Worm (Caenorhabditis elegans) whole organism, L4 larva: Measurements from ENCODE around the gene T05A8.7.

ENCODE experiments used
- T20F7.1 ChIP-seq: fragments of 200-800 bp; sonication (Bioruptor generic); optimal IDR thresholded peaks from 2 replicates; lab custom pipeline; 2018; ENCODE audit warnings: mild to moderate bottlenecking, missing genetic modification characterization, missing compliant biosample characterization
- T26A8.4 ChIP-seq: fragments of 200-800 bp; sonication (Bioruptor generic); IDR thresholded peaks from 2 replicates; pipeline ENCODE4 v1.3.6; 2022; ENCODE audit warnings: missing genetic modification characterization, missing compliant biosample characterization
- Y105C5A.15 ChIP-seq: fragments of 200-800 bp; sonication (Bioruptor generic); IDR thresholded peaks from 2 replicates; pipeline ENCODE4 v1.3.6; 2022; ENCODE audit warnings: missing genetic modification characterization, missing compliant biosample characterization
- Y48G9A.11 ChIP-seq: fragments of 200-800 bp; sonication (Bioruptor generic); IDR thresholded peaks from 2 replicates; pipeline ENCODE4 v1.3.6; 2022; ENCODE audit warnings: missing genetic modification reagents, missing genetic modification characterization, missing compliant biosample characterization
- Y75B8A.6 ChIP-seq: fragments of 200-800 bp; sonication (Bioruptor generic); IDR thresholded peaks from 2 replicates; pipeline ENCODE4 v1.3.6; 2022; ENCODE audit warnings: missing genetic modification reagents, missing genetic modification characterization, missing compliant biosample characterization
- ZK546.5 ChIP-seq, 2 experiments: sonication (generic microtip); optimal IDR thresholded peaks; 2 replicates each; lab custom pipeline; 2017; ENCODE audit warnings: missing biosample characterization in 2 of 2, missing genetic modification characterization in 2 of 2
- aha-1 ChIP-seq: fragments of 150-350 bp; peaks from one replicate; lab custom pipeline; 2014; ENCODE audit warnings: missing biosample characterization, missing genetic modification characterization
- aly-2 ChIP-seq: sonication (generic microtip); optimal IDR thresholded peaks from 2 replicates; lab custom pipeline; 2018; ENCODE audit warnings: missing biosample characterization, missing genetic modification characterization
- ceh-20 ChIP-seq: fragments of 200-800 bp; sonication (Bioruptor generic); IDR thresholded peaks from 2 replicates; pipeline ENCODE4 v1.3.6; 2022; ENCODE audit warnings: missing genetic modification reagents, missing genetic modification characterization, missing compliant biosample characterization
- ceh-32 ChIP-seq: sonication (generic microtip); optimal IDR thresholded peaks from 2 replicates; lab custom pipeline; 2016; ENCODE audit warnings: mild to moderate bottlenecking, missing genetic modification characterization, missing compliant biosample characterization; ENCODE audit not compliant: poor library complexity
- ces-1 ChIP-seq: fragments of 150-350 bp; sonication (generic microtip); optimal IDR thresholded peaks from 4 replicates; lab custom pipeline; 2014; ENCODE audit warnings: missing biosample characterization, missing genetic modification reagents, missing genetic modification characterization
- dmd-6 ChIP-seq: fragments of 200-800 bp; sonication (Bioruptor generic); IDR thresholded peaks from 2 replicates; pipeline ENCODE4 v1.3.6; 2022; ENCODE audit warnings: missing genetic modification reagents, missing genetic modification characterization, missing compliant biosample characterization
- dmd-9 ChIP-seq: fragments of 200-800 bp; sonication (Bioruptor generic); IDR thresholded peaks from 2 replicates; pipeline ENCODE4 v1.3.6; 2022; ENCODE audit warnings: missing genetic modification reagents, missing genetic modification characterization, missing compliant biosample characterization
- egl-27 ChIP-seq: sonication (generic microtip); optimal IDR thresholded peaks from 3 replicates; lab custom pipeline; 2017; ENCODE audit warnings: missing biosample characterization, missing genetic modification reagents, missing genetic modification characterization
- fkh-10 ChIP-seq: fragments of 150-350 bp; optimal IDR thresholded peaks from 2 replicates; lab custom pipeline; 2014; ENCODE audit warnings: missing biosample characterization, missing genetic modification reagents, missing genetic modification characterization
- hif-1 ChIP-seq, 2 experiments: sonication (generic microtip); optimal IDR thresholded peaks; 2 replicates each; lab custom pipeline; 2016 to 2017; ENCODE audit warnings: missing compliant biosample characterization in 2 of 2, missing genetic modification characterization in 2 of 2, missing genetic modification reagents in 2 of 2, missing genotype in 2 of 2, mild to moderate bottlenecking in 1 of 2
- hlh-11 ChIP-seq: fragments of 200-800 bp; sonication (Bioruptor generic); optimal IDR thresholded peaks from 2 replicates; lab custom pipeline; 2018; ENCODE audit warnings: mild to moderate bottlenecking, missing genetic modification characterization, missing compliant biosample characterization
- lim-7 ChIP-seq: fragments of 200-800 bp; sonication (Bioruptor generic); IDR thresholded peaks from 2 replicates; pipeline ENCODE4 v1.3.6; 2022; ENCODE audit warnings: missing genetic modification characterization, missing compliant biosample characterization
- lin-13 ChIP-seq: fragments of 150-350 bp; optimal IDR thresholded peaks from 2 replicates; lab custom pipeline; 2014; ENCODE audit warnings: missing biosample characterization, missing genetic modification reagents, missing genetic modification characterization
- lin-29 ChIP-seq: fragments of 200-800 bp; sonication (Bioruptor generic); IDR thresholded peaks from 2 replicates; pipeline ENCODE4 v1.3.6; 2022; ENCODE audit warnings: missing genetic modification reagents, missing genetic modification characterization, missing compliant biosample characterization
- lsy-2 ChIP-seq, 2 experiments: fragments of 150-350 bp in 1 of 2; sonication (generic microtip) in 1 of 2; optimal IDR thresholded peaks; 2 replicates each; lab custom pipeline; 2014 to 2017; ENCODE audit warnings: missing biosample characterization in 2 of 2, missing genetic modification characterization in 2 of 2
- madf-9 ChIP-seq: fragments of 200-800 bp; sonication (Bioruptor generic); conservative IDR thresholded peaks from 2 replicates; pipeline ENCODE4 v1.3.6; 2022; ENCODE audit warnings: missing genetic modification reagents, missing genetic modification characterization, missing compliant biosample characterization
- mdl-1 ChIP-seq, 2 experiments: fragments of 150-350 bp in 1 of 2; sonication (generic microtip) in 1 of 2; optimal IDR thresholded peaks; 2 replicates each; lab custom pipeline; 2014 to 2017; ENCODE audit warnings: missing biosample characterization in 2 of 2, missing genetic modification characterization in 2 of 2
- mep-1 ChIP-seq: fragments of 150-350 bp; sonication (generic microtip); optimal IDR thresholded peaks from 3 replicates; lab custom pipeline; 2014; ENCODE audit warnings: missing biosample characterization, missing genetic modification characterization
- nhr-102 ChIP-seq: sonication (generic microtip); optimal IDR thresholded peaks from 2 replicates; lab custom pipeline; 2016; ENCODE audit warnings: mild to moderate bottlenecking, missing genetic modification characterization, moderate library complexity, missing compliant biosample characterization
- nhr-111 ChIP-seq: fragments of 200-800 bp; sonication (Bioruptor generic); optimal IDR thresholded peaks from 2 replicates; lab custom pipeline; 2018; ENCODE audit warnings: mild to moderate bottlenecking, missing genetic modification characterization, missing compliant biosample characterization
- nhr-28 ChIP-seq: fragments of 150-350 bp; optimal IDR thresholded peaks from 2 replicates; lab custom pipeline; 2014; ENCODE audit warnings: missing biosample characterization, missing genetic modification characterization
- nhr-48 ChIP-seq: sonication (generic microtip); optimal IDR thresholded peaks from 2 replicates; lab custom pipeline; 2016; ENCODE audit warnings: mild to moderate bottlenecking, missing genetic modification characterization, missing compliant biosample characterization
- nhr-77 ChIP-seq: fragments of 150-350 bp; optimal IDR thresholded peaks from 2 replicates; lab custom pipeline; 2014; ENCODE audit warnings: missing biosample characterization, missing genetic modification characterization
- php-3 ChIP-seq: fragments of 200-800 bp; sonication (Bioruptor generic); IDR thresholded peaks from 2 replicates; pipeline ENCODE4 v1.3.6; 2022; ENCODE audit warnings: missing genetic modification reagents, missing genetic modification characterization, missing compliant biosample characterization
- pqm-1 ChIP-seq: sonication (generic microtip); optimal IDR thresholded peaks from 2 replicates; lab custom pipeline; 2017; ENCODE audit warnings: missing biosample characterization, missing genetic modification characterization
- rbr-2 ChIP-seq: sonication (generic microtip); optimal IDR thresholded peaks from 2 replicates; lab custom pipeline; 2016; ENCODE audit warnings: missing genotype, missing genetic modification characterization, missing compliant biosample characterization
- saeg-2 ChIP-seq: fragments of 200-800 bp; sonication (Bioruptor generic); IDR thresholded peaks from 2 replicates; pipeline ENCODE4 v1.3.6; 2022; ENCODE audit warnings: missing genetic modification reagents, missing genetic modification characterization, missing compliant biosample characterization
- sdz-12 ChIP-seq: fragments of 200-800 bp; sonication (Bioruptor generic); optimal IDR thresholded peaks from 2 replicates; lab custom pipeline; 2018; ENCODE audit warnings: mild to moderate bottlenecking, missing genetic modification characterization, missing compliant biosample characterization
- set-16 ChIP-seq: fragments of 200-800 bp; sonication (Bioruptor generic); IDR thresholded peaks from 2 replicates; pipeline ENCODE4 v1.3.6; 2022; ENCODE audit warnings: missing genetic modification reagents, missing genetic modification characterization, missing compliant biosample characterization
- skn-1 ChIP-seq: fragments of 150-350 bp; optimal IDR thresholded peaks from 2 replicates; lab custom pipeline; 2014; ENCODE audit warnings: missing biosample characterization, missing genetic modification characterization
- snpc-1.2 ChIP-seq: fragments of 200-800 bp; sonication (Bioruptor generic); IDR thresholded peaks from 2 replicates; pipeline ENCODE4 v1.3.6; 2022; ENCODE audit warnings: missing genetic modification reagents, missing genetic modification characterization, missing compliant biosample characterization
- spr-3 ChIP-seq: fragments of 200-800 bp; sonication (Bioruptor generic); optimal IDR thresholded peaks from 2 replicates; lab custom pipeline; 2018; ENCODE audit warnings: mild to moderate bottlenecking, missing genetic modification characterization, missing compliant biosample characterization
- unc-62 ChIP-seq, 3 experiments: fragments of 150-350 bp in 1 of 3; sonication (generic microtip); optimal IDR thresholded peaks in 2 of 3; peaks in 1 of 3; 1 replicate in 1 of 3; 2 replicates in 2 of 3; lab custom pipeline; 2014 to 2017; ENCODE audit warnings: missing biosample characterization in 3 of 3, missing genetic modification characterization in 3 of 3, missing genetic modification reagents in 3 of 3, missing genotype in 1 of 3
- vab-7 ChIP-seq: fragments of 200-800 bp; sonication (Bioruptor generic); IDR thresholded peaks from 2 replicates; pipeline ENCODE4 v1.3.6; 2022; ENCODE audit warnings: missing genetic modification reagents, missing genetic modification characterization, missing compliant biosample characterization
- zfp-2 ChIP-seq: sonication (generic microtip); optimal IDR thresholded peaks from 2 replicates; lab custom pipeline; 2016; ENCODE audit warnings: mild to moderate bottlenecking, missing genetic modification characterization, missing compliant biosample characterization
- zfp-3 ChIP-seq: fragments of 200-800 bp; sonication (Bioruptor generic); conservative IDR thresholded peaks from 2 replicates; pipeline ENCODE4 v1.3.6; 2022; ENCODE audit warnings: missing genetic modification reagents, missing genetic modification characterization, missing compliant biosample characterization
- zip-2 ChIP-seq: fragments of 150-350 bp; optimal IDR thresholded peaks from 2 replicates; lab custom pipeline; 2014; ENCODE audit warnings: missing biosample characterization, missing genetic modification characterization

Gene T05A8.7

DNA sequence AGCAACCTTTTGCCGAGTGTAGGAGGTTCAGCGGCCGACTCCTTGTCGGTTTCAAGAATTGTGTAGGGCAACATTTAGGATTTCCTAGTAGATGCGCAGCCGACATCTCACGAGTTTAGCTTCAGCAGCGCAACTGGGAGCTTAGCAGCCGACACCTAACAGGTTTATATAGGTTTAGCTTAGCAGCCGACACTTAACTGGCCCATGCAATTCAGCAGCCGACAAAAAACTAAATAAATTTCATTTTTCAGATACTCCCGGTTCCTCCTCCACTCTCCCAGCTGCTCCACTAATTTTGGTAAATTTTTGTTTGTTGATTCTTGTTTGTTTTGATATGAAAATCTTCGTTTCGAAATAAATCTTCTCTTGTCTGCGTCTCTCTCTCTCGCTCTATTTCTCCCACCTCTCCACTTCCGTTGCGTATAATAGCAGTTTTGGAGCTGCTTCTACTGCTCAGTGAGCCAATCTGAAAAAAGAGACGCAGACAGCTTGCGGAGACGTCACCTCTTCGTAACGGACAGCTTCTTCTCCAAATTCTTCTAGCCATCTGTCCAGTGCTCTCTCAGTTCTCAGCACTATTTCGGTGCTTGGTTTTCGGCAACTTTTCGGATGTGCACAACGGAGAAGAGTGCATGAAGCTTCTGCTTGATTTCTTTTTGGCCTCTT is 5.9 kb upstream of the T05A8.7 start (continued):
- no peak for TF ChIP-seq nhr-48 (tag; lab: Kevin White, UChicago)
- no peak for TF ChIP-seq sdz-12
- TF ChIP-seq php-3 (GFP tag; lab: Robert Waterston, UW), result no peak
- peak in 1 of 2 experiments; percentile 58 for TF ChIP-seq lsy-2 (tag; optimal IDR thresholded peaks at IDR 0.05; lab: Kevin White, UChicago)
- no peak for TF ChIP-seq lim-7
- no peak for TF ChIP-seq ces-1 (GFP tag; lab: Kevin White, UChicago)
- TF ChIP-seq fkh-10 (GFP tag; lab: Kevin White, UChicago), result peak; percentile 75
- TF ChIP-seq ceh-32 (tag; lab: Kevin White, UChicago), result no peak
- TF ChIP-seq ceh-20 (GFP tag; lab: Robert Waterston, UW), result no peak; the same call in 1 of the 2 replicates
- TF ChIP-seq hif-1 (tag; optimal IDR thresholded peaks at IDR 0.05; lab: Kevin White, UChicago), result peak in 1 of 2 experiments; percentile 33

DNA sequence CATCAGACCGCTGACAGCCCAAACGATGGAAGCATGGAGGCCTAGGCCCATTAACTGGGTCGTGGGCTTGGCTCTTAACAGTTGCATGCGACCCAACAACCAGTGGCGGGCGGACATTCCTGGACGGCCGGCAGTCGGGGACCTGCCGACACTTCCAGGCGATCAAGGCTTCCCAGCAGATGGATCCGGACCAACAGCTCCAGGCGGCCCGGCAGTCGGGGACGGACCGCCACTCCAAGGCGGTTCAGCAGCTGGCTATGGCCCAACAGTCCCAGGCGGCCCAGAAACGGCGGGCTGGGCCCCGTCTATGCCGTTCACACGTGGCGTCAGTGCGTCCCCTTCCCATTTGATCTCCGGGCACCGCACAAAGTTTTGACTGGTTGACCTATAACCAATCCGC is 746 bp downstream of the T05A8.7 start:
- TF ChIP-seq unc-62 (GFP tag; optimal IDR thresholded peaks at IDR 0.05 in 1 of 2; lab: Kevin White, UChicago) (no peak), unc-62 (tag; optimal IDR thresholded peaks at IDR 0.05; lab: Kevin White, UChicago) (no peak), T26A8.4 (GFP tag; lab: Robert Waterston, UW) (no peak), dmd-9 (GFP tag; lab: Robert Waterston, UW) (no peak), sdz-12 (no peak), aha-1 (tag; lab: Kevin White, UChicago) (peak; percentile 16), vab-7 (GFP tag; lab: Robert Waterston, UW) (no peak), pqm-1 (tag; lab: Kevin White, UChicago) (no peak), lim-7 (no peak), ceh-32 (tag; lab: Kevin White, UChicago) (no peak), spr-3 (GFP tag; lab: Kevin White, UChicago) (no peak), set-16 (peak; percentile 96), saeg-2 (0 out of 2 replicates have a peak, but pooled peaks have one; percentile 24), egl-27 (no peak), mep-1 (tag; lab: Kevin White, UChicago) (no peak)
- TF ChIP-seq, all 104 proteins: peak for 3

- no peak for TF ChIP-seq ZK546.5 (tag; optimal IDR thresholded peaks at IDR 0.05; lab: Kevin White, UChicago)
- TF ChIP-seq zfp-2 (tag; lab: Kevin White, UChicago), result no peak
- no peak for TF ChIP-seq pqm-1 (tag; lab: Kevin White, UChicago)
- no peak for TF ChIP-seq rbr-2
- TF ChIP-seq snpc-1.2 (GFP tag; lab: Robert Waterston, UW), result no peak
- no peak for TF ChIP-seq aly-2
- no peak for TF ChIP-seq Y48G9A.11 (GFP tag; lab: Robert Waterston, UW)
- TF ChIP-seq Y105C5A.15 (GFP tag; lab: Robert Waterston, UW), result no peak
- no peak for TF ChIP-seq nhr-102 (tag; lab: Kevin White, UChicago)
- no peak for TF ChIP-seq spr-3 (GFP tag; lab: Kevin White, UChicago)
- TF ChIP-seq dmd-9 (GFP tag; lab: Robert Waterston, UW), result no peak
- TF ChIP-seq egl-27, result no peak
- TF ChIP-seq zip-2, result no peak
- TF ChIP-seq vab-7 (GFP tag; lab: Robert Waterston, UW), result no peak
- TF ChIP-seq nhr-77 (tag; lab: Kevin White, UChicago), result no peak
- no peak for TF ChIP-seq fkh-10 (GFP tag; lab: Kevin White, UChicago)
- TF ChIP-seq zfp-3 (GFP tag; lab: Robert Waterston, UW), result no peak
Observed at ce11 chrII:2739619-2740018, 2.5 kb downstream of the T05A8.7 start, which contains the start of gene T05A8.6. Gene T05A8.6, minus strand, starts transcription at chrII:2739719.

ce11 chrII:2736938-2737337 is 5.2 kb downstream of the T05A8.7 start:
- TF ChIP-seq Y75B8A.6 (GFP tag; lab: Robert Waterston, UW) (no peak), egl-27 (no peak), lin-13 (GFP tag; lab: Kevin White, UChicago) (no peak), dmd-6 (GFP tag; lab: Robert Waterston, UW) (no peak), fkh-10 (GFP tag; lab: Kevin White, UChicago) (no peak), nhr-28 (tag; lab: Kevin White, UChicago) (no peak), hlh-11 (tag; lab: Kevin White, UChicago) (no peak), snpc-1.2 (GFP tag; lab: Robert Waterston, UW) (no peak), madf-9 (no peak), lsy-2 (tag; optimal IDR thresholded peaks at IDR 0.05; lab: Kevin White, UChicago) (no peak), nhr-111 (GFP tag; lab: Kevin White, UChicago) (no peak), mdl-1 (tag; optimal IDR thresholded peaks at IDR 0.05; lab: Kevin White, UChicago) (no peak), T20F7.1 (GFP tag; lab: Kevin White, UChicago) (no peak), php-3 (GFP tag; lab: Robert Waterston, UW) (0 out of 2 replicates have a peak, but pooled peaks have one; percentile 12), skn-1 (tag; lab: Kevin White, UChicago) (no peak), lim-7 (peak; percentile 34; the same call in 1 of the 2 replicates), lin-29 (GFP tag; lab: Robert Waterston, UW) (0 out of 2 replicates have a peak, but pooled peaks have one; percentile 19)
